Fruit fly (Drosophila melanogaster) whole organism, pupa: ENCODE data around the gene CG43779.

ENCODE experiments used
- CG10348 ChIP-seq: fragments of 200-800 bp; sonication (Bioruptor generic); IDR thresholded peaks from 2 replicates; pipeline ENCODE4 v1.3.6; 2022; ENCODE audit warnings: missing biosample characterization, missing genetic modification characterization
- CG12605 ChIP-seq: fragments of 200-800 bp; sonication (Bioruptor generic); IDR thresholded peaks from 2 replicates; pipeline ENCODE4 v1.3.6; 2022; ENCODE audit warnings: missing biosample characterization, missing genetic modification characterization
- CG13204 ChIP-seq: fragments of 200-800 bp; sonication (Bioruptor generic); optimal IDR thresholded peaks from 2 replicates; lab custom pipeline; 2018; ENCODE audit warnings: missing biosample characterization, mild to moderate bottlenecking, missing genetic modification characterization, moderate library complexity
- CG14655 ChIP-seq: fragments of 200-800 bp; sonication (Bioruptor generic); optimal IDR thresholded peaks from 3 replicates; lab custom pipeline; 2017; ENCODE audit warnings: mild to moderate bottlenecking, missing biosample characterization, missing genetic modification reagents, missing genetic modification characterization
- CG15710 ChIP-seq: fragments of 200-800 bp; sonication (Bioruptor generic); optimal IDR thresholded peaks from 2 replicates; lab custom pipeline; 2018; ENCODE audit warnings: missing biosample characterization, mild to moderate bottlenecking, missing genetic modification characterization, moderate library complexity
- CG17806 ChIP-seq: fragments of 200-800 bp; sonication (Bioruptor generic); optimal IDR thresholded peaks from 2 replicates; lab custom pipeline; 2018; ENCODE audit warnings: missing biosample characterization, mild to moderate bottlenecking, missing genetic modification characterization, moderate library complexity
- CG32121 ChIP-seq: fragments of 200-800 bp; sonication (Bioruptor generic); IDR thresholded peaks from 2 replicates; pipeline ENCODE4 v1.3.6; 2022; ENCODE audit warnings: missing biosample characterization, missing genetic modification characterization
- CG34367 ChIP-seq: fragments of 200-800 bp; sonication (Bioruptor generic); optimal IDR thresholded peaks from 2 replicates; lab custom pipeline; 2018; ENCODE audit warnings: missing biosample characterization, mild to moderate bottlenecking, missing genetic modification characterization
- CG4496 ChIP-seq: fragments of 200-800 bp; sonication (Bioruptor generic); IDR thresholded peaks from 3 replicates; pipeline ENCODE4 v1.3.6; 2022; ENCODE audit warnings: missing biosample characterization, missing genetic modification characterization
- CG8159 ChIP-seq: fragments of 200-800 bp; sonication (Bioruptor generic); optimal IDR thresholded peaks from 3 replicates; lab custom pipeline; 2018; ENCODE audit warnings: missing biosample characterization, mild to moderate bottlenecking, missing genetic modification characterization, moderate library complexity
- CG8301 ChIP-seq: fragments of 200-800 bp; sonication (Bioruptor generic); optimal IDR thresholded peaks from 2 replicates; lab custom pipeline; 2018; ENCODE audit warnings: missing biosample characterization, mild to moderate bottlenecking, missing genetic modification characterization
- CG9948 ChIP-seq: fragments of 200-800 bp; sonication (Bioruptor generic); optimal IDR thresholded peaks from 2 replicates; lab custom pipeline; 2018; ENCODE audit warnings: missing biosample characterization, mild to moderate bottlenecking, missing genetic modification characterization, moderate library complexity
- D1 ChIP-seq: fragments of 200-800 bp; sonication (Bioruptor generic); optimal IDR thresholded peaks from 2 replicates; lab custom pipeline; 2018; ENCODE audit warnings: missing biosample characterization, mild to moderate bottlenecking, missing genetic modification characterization, moderate library complexity
- EcR ChIP-seq: fragments of 200-800 bp; sonication (Bioruptor generic); optimal IDR thresholded peaks from 3 replicates; lab custom pipeline; 2019; ENCODE audit warnings: missing biosample characterization, missing genetic modification characterization, mild to moderate bottlenecking, moderate library complexity, missing genetic modification reagents
- Ets98B ChIP-seq: fragments of 200-800 bp; sonication (Bioruptor generic); IDR thresholded peaks from 2 replicates; pipeline ENCODE4 v1.3.6; 2022; ENCODE audit warnings: missing biosample characterization, missing genetic modification characterization
- Pif1A ChIP-seq: fragments of 200-800 bp; sonication (Bioruptor generic); optimal IDR thresholded peaks from 3 replicates; lab custom pipeline; 2016; ENCODE audit warnings: missing biosample characterization, missing genetic modification characterization
- Pif1B ChIP-seq: fragments of 200-800 bp; sonication (Bioruptor generic); optimal IDR thresholded peaks from 3 replicates; lab custom pipeline; 2016; ENCODE audit warnings: missing biosample characterization, missing genetic modification characterization
- Snoo ChIP-seq: fragments of 200-800 bp; sonication (Bioruptor generic); optimal IDR thresholded peaks from 3 replicates; lab custom pipeline; 2017; ENCODE audit warnings: missing biosample characterization, mild to moderate bottlenecking, missing genetic modification characterization, inconsistent platforms
- fd96Ca ChIP-seq: fragments of 200-800 bp; sonication (Bioruptor generic); IDR thresholded peaks from 3 replicates; pipeline ENCODE4 v1.3.6; 2022; ENCODE audit warnings: missing biosample characterization, missing genetic modification characterization
- gl ChIP-seq: fragments of 200-800 bp; sonication (Bioruptor generic); optimal IDR thresholded peaks from 2 replicates; lab custom pipeline; 2018; ENCODE audit warnings: missing biosample characterization, mild to moderate bottlenecking, missing genetic modification characterization
- rn ChIP-seq: fragments of 200-800 bp; sonication (Bioruptor generic); IDR thresholded peaks from 2 replicates; pipeline ENCODE4 v1.3.6; 2022; ENCODE audit warnings: missing biosample characterization, missing genetic modification characterization

The CG43779 gene

DNA sequence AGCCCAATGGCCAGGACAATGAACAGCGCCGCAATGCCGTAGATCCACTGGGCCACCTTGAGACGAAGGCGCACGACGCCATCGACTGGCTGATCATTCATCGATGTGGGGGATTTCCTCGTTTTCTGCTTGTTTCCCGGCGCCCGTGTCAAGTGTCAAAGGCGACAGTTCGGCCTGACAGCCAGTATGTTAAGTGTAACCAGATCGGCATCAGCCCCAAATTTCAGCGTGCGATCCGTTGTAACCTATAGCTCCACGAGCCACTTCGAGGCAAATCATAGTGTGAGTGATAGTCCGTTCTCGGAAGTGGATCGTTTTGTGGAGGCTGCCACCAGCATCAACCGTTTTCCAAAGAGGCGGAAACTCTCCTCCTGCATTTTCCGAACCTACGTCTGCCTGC, at the start of gene CG43779:
Gene CG43779, minus strand, starts transcription at position 101 of the 400 bp plus-strand sequence.
- TF ChIP-seq CG12605 (no peak), CG13204 (GFP tag; lab: Kevin White, UChicago) (no peak), fd96Ca (GFP tag; lab: Robert Waterston, UW) (no peak), EcR (GFP tag; lab: Kevin White, UChicago) (no peak), Pif1B (no peak), CG32121 (no peak), CG15710 (tag; lab: Kevin White, UChicago) (no peak), CG8301 (no peak), CG14655 (GFP tag; lab: Kevin White, UChicago) (no peak), Snoo (tag; lab: Kevin White, UChicago) (no peak), Pif1A (GFP tag; lab: Kevin White, UChicago) (no peak), Ets98B (GFP tag; lab: Robert Waterston, UW) (no peak), gl (no peak)
- TF ChIP-seq, all 21 proteins: peak for 0

dm6 chr2L:13354580-13355347, 48.2 kb upstream of the CG43779 start, which contains the start of gene CG9395:
TSS of gene CG9395 (minus strand) at chr2L:13355073.
- TF ChIP-seq CG10348 (GFP tag; lab: Robert Waterston, UW) (no peak), Snoo (tag; lab: Kevin White, UChicago) (no peak), Ets98B (GFP tag; lab: Robert Waterston, UW) (no peak), Pif1A (GFP tag; lab: Kevin White, UChicago) (no peak), fd96Ca (GFP tag; lab: Robert Waterston, UW) (no peak), CG12605 (no peak), CG4496 (GFP tag; lab: Robert Waterston, UW) (no peak), gl (no peak), CG32121 (no peak), CG8301 (no peak), Pif1B (no peak), CG34367 (tag; lab: Kevin White, UChicago) (no peak), CG9948 (no peak)
- TF ChIP-seq, all 21 proteins: peak for 0

DNA sequence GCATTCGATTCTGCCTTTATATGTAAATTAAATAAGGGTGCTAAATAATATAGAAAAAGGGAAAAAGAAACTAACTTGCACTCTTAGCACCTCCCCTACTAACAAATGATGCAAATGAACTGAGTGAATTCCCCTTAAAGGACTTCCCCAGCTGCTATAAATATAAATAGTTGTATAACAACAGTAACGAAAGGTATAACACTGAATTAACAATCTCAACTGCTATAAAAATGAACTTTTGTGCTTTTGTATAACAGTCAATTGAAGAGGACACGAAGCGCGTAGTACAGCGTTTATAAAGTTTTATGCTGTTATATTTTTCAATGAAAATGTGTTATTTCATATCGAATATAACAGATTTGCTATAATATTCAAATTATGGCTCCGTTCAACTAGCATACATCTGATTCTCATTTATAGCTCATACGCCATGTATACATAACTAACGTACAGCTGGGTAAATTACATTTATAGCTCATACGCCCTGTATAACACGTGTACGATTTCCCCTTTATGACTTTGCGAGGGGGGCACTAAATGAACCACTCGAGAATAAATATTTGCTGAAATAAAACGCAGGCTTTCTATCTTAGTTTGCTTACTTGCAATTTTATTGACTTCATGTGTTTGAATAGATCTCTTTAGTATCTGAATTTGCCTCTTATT, 42.8 kb upstream of the CG43779 start:
- TF ChIP-seq Snoo (tag; lab: Kevin White, UChicago), result no peak
- no peak for TF ChIP-seq Pif1B
- TF ChIP-seq CG4496 (GFP tag; lab: Robert Waterston, UW), result no peak
- TF ChIP-seq Ets98B (GFP tag; lab: Robert Waterston, UW), result no peak
- TF ChIP-seq gl, result no peak
- no peak for TF ChIP-seq CG8159 (tag; lab: Kevin White, UChicago)
- TF ChIP-seq CG14655 (GFP tag; lab: Kevin White, UChicago), result no peak

DNA sequence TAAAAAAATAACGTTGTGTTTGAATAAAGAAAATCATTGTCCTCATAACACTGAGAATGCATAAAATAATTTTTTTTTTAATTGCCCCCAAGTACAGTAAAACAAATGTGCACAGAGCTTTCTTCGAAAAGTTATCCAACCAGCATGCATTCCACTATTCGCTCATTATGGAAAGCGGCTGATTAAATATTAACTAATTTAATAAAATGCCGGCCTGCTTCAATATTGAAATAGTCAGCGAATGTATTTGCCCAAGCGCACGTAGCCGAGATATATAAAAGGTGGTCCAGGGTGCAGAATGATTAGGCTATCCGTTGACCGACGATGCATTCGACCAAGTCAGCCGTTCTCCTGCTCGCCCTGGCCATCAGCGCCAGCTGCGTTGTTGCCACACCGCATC, 40.9 kb upstream of the CG43779 start, which contains the start of gene CG16826:
Gene CG16826, plus strand, starts transcription at position 301 of the 400 bp plus-strand sequence.
- TF ChIP-seq rn (GFP tag; lab: Robert Waterston, UW) (no peak), CG13204 (GFP tag; lab: Kevin White, UChicago) (no peak), CG8159 (tag; lab: Kevin White, UChicago) (no peak), CG10348 (GFP tag; lab: Robert Waterston, UW) (no peak), EcR (GFP tag; lab: Kevin White, UChicago) (no peak), Snoo (tag; lab: Kevin White, UChicago) (no peak), D1 (tag; lab: Kevin White, UChicago) (no peak), CG9948 (no peak), CG12605 (no peak), CG15710 (tag; lab: Kevin White, UChicago) (no peak), gl (no peak), CG4496 (GFP tag; lab: Robert Waterston, UW) (no peak), CG17806 (tag; lab: Kevin White, UChicago) (no peak), Pif1A (GFP tag; lab: Kevin White, UChicago) (no peak), CG32121 (no peak), fd96Ca (GFP tag; lab: Robert Waterston, UW) (no peak), CG14655 (GFP tag; lab: Kevin White, UChicago) (no peak)
- TF ChIP-seq, all 21 proteins: peak for 0

DNA sequence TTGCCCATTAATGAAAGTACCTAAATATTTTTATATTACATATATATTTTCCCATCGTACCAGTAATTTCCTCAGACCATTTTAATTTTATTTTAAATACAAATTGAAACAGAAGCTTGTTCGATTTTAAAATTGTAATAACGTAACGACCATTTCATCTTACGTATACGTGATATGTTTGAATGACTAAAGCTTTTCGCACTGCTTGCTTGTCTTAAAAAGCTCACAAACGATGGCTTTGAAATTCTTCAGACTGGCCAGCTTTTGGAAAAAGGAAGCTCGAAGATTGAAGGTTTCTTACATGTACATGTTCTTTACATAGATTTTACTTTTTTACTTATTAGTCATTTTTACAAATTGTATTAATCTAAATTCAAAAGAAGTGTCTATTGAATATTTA, 26.2 kb upstream of the CG43779 start:
- TF ChIP-seq D1 (tag; lab: Kevin White, UChicago), result peak; percentile 16
- no peak for TF ChIP-seq CG4496 (GFP tag; lab: Robert Waterston, UW)

DNA sequence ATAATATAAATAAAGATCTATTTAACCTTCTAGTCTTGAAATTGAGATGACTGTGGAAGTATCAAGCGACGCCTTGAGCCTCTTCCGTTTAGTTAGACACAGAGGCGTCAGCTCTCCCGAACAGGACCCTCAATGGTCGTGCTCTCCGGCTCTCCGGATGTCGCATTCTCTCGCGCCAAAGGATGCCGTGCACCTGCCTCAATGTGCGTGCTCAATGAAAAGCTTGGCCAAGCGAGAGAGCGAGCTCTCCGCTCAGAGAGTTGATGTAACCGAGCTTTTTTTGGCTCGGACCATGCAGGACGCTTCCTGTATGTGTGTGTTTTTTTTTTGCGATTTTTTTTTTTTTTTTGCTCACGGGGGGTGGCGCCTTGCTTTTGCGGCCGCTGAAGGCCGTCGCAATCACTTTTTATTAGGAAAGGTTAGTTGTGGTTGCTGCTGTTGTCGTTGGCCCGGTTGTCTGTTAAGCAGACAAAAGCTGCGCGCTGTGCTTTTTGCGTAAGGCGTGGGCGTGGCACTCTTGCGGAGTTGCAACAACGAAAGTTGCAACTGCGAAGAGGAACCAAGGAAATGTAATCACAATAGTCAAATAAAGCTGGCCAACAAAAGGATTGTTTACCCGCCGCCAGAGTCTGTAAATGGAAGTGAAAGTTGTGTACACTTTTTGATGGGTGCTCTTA, 25.5 kb upstream of the CG43779 start:
- TF ChIP-seq CG12605, result peak; percentile 74
- TF ChIP-seq D1 (tag; lab: Kevin White, UChicago), result no peak
- no peak for TF ChIP-seq CG17806 (tag; lab: Kevin White, UChicago)
- peak; percentile 16 for TF ChIP-seq CG13204 (GFP tag; lab: Kevin White, UChicago)
